Worm (Caenorhabditis elegans) whole organism, early embryonic: ENCODE data around the gene nucl-1.

Experiments
- B0310.2 ChIP-seq: sonication (generic microtip); optimal IDR thresholded peaks from 2 replicates; lab custom pipeline; 2016; ENCODE audit warnings: mild to moderate bottlenecking, missing genetic modification characterization, missing compliant biosample characterization
- F13C5.2 ChIP-seq: sonication (generic microtip); optimal IDR thresholded peaks from 2 replicates; lab custom pipeline; 2017; ENCODE audit warnings: mild to moderate bottlenecking, missing genetic modification characterization, inconsistent platforms, missing compliant biosample characterization
- aly-1 ChIP-seq: sonication (generic microtip); optimal IDR thresholded peaks from 2 replicates; lab custom pipeline; 2016; ENCODE audit warnings: missing genetic modification characterization, missing compliant biosample characterization
- ama-1 ChIP-seq: fragments of 150-350 bp; optimal IDR thresholded peaks from 2 replicates; lab custom pipeline; 2014
- ceh-13 ChIP-seq: fragments of 200-800 bp; sonication (Bioruptor generic); optimal IDR thresholded peaks from 2 replicates; lab custom pipeline; 2018; ENCODE audit warnings: mild to moderate bottlenecking, missing genetic modification characterization, missing compliant biosample characterization
- ceh-36 ChIP-seq: sonication (generic microtip); optimal IDR thresholded peaks from 2 replicates; lab custom pipeline; 2016; ENCODE audit warnings: missing genetic modification characterization, inconsistent platforms, missing compliant biosample characterization
- ets-7 ChIP-seq: sonication (generic microtip); optimal IDR thresholded peaks from 2 replicates; lab custom pipeline; 2016; ENCODE audit warnings: missing genotype, missing genetic modification characterization, missing compliant biosample characterization
- flt-1 ChIP-seq: fragments of 200-800 bp; sonication (Bioruptor generic); IDR thresholded peaks from 2 replicates; pipeline ENCODE4 v1.3.6; 2022; ENCODE audit warnings: missing genetic modification characterization, missing compliant biosample characterization
- hmbx-1 ChIP-seq: sonication (generic microtip); optimal IDR thresholded peaks from 2 replicates; lab custom pipeline; 2016; ENCODE audit warnings: mild to moderate bottlenecking, missing genetic modification characterization, missing compliant biosample characterization
- hmg-4 ChIP-seq: fragments of 200-800 bp; sonication (Bioruptor generic); optimal IDR thresholded peaks from 2 replicates; lab custom pipeline; 2018; ENCODE audit warnings: mild to moderate bottlenecking, missing genetic modification characterization, missing compliant biosample characterization
- hnd-1 ChIP-seq: sonication (generic microtip); optimal IDR thresholded peaks from 2 replicates; lab custom pipeline; 2016; ENCODE audit warnings: missing genetic modification characterization, missing compliant biosample characterization
- pes-1 ChIP-seq: fragments of 200-800 bp; sonication (Bioruptor generic); IDR thresholded peaks from 2 replicates; pipeline ENCODE4 v1.3.6; 2022; ENCODE audit warnings: missing genetic modification reagents, missing genetic modification characterization, missing compliant biosample characterization
- scrt-1 ChIP-seq: fragments of 200-800 bp; sonication (Bioruptor generic); IDR thresholded peaks from 2 replicates; pipeline ENCODE4 v1.3.6; 2022; ENCODE audit warnings: missing genetic modification characterization, missing compliant biosample characterization
- sea-1 ChIP-seq: fragments of 200-800 bp; sonication (Bioruptor generic); conservative IDR thresholded peaks from 2 replicates; pipeline ENCODE4 v1.3.6; 2022; ENCODE audit warnings: missing genetic modification characterization, missing compliant biosample characterization
- tbx-11 ChIP-seq: fragments of 200-800 bp; sonication (Bioruptor generic); IDR thresholded peaks from 2 replicates; pipeline ENCODE4 v1.3.6; 2022; ENCODE audit warnings: missing genetic modification characterization, missing compliant biosample characterization
- tbx-37 ChIP-seq: fragments of 200-800 bp; sonication (Bioruptor generic); conservative IDR thresholded peaks from 2 replicates; pipeline ENCODE4 v1.3.6; 2022; ENCODE audit warnings: missing genetic modification reagents, missing genetic modification characterization, missing compliant biosample characterization
- tra-4 ChIP-seq: sonication (generic microtip); optimal IDR thresholded peaks from 2 replicates; lab custom pipeline; 2017; ENCODE audit warnings: missing genetic modification characterization, missing compliant biosample characterization

nucl-1 gene

ce11 chrIV:8325667-8326066 lies 36.3 kb upstream of the nucl-1 start, which contains the start of gene F35H10.3:
Gene F35H10.3 (plus strand): TSS chrIV:8325967.
- TF ChIP-seq ama-1 (lab: Kevin White, UChicago) (no peak), aly-1 (tag; lab: Kevin White, UChicago) (no peak), ceh-36 (no peak), tbx-37 (GFP tag; lab: Robert Waterston, UW) (no peak)

DNA sequence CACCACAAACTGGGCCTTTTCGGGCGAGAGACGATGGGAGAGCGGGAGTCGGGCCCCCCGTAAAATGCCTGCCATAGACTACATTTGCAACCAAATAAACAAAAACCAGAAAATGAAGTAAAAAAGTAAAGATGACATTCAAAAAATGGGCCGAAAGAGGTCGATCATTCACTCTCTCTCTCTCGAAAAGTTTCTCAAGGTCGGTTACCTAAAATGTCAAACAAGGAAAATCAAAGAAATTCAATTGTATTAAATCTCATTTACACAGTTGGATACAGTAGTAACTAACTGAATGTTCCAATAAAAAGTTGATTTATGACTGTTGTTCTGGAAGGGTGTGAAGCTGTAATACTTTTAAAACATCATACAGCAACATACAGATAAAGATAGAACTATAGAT lies 29.5 kb upstream of the nucl-1 start:
- TF ChIP-seq tbx-37 (GFP tag; lab: Robert Waterston, UW) (no peak), aly-1 (tag; lab: Kevin White, UChicago) (no peak), ceh-36 (no peak), ets-7 (no peak), B0310.2 (tag; lab: Kevin White, UChicago) (no peak), tbx-11 (no peak), F13C5.2 (tag; lab: Kevin White, UChicago) (no peak), hmg-4 (GFP tag; lab: Kevin White, UChicago) (no peak), hmbx-1 (tag; lab: Kevin White, UChicago) (no peak), tra-4 (tag; lab: Kevin White, UChicago) (no peak), hnd-1 (tag; lab: Kevin White, UChicago) (no peak), pes-1 (GFP tag; lab: Robert Waterston, UW) (no peak), scrt-1 (GFP tag; lab: Robert Waterston, UW) (no peak), ceh-13 (GFP tag; lab: Kevin White, UChicago) (no peak), sea-1 (GFP tag; lab: Robert Waterston, UW) (no peak)

DNA sequence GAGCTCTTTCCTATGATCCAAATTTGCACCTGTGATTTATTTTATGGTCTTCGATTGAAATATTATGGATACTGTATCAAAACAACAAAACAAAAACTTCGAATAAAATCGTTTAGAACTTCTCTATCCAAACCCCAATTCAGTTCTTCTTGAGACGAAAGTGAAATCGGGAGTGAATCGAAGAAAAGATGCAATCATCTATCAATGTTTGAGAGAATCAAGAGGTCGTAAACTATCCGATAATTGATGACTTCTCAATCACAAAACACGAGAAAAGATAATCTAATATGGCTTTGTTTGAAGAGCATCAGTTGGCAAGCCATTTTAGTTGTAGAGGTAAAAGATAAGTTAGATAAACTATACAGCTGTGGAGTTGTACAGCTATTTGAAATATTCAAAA lies 28.5 kb upstream of the nucl-1 start:
- TF ChIP-seq tra-4 (tag; lab: Kevin White, UChicago): no peak
- TF ChIP-seq tbx-11: no peak
- TF ChIP-seq sea-1 (GFP tag; lab: Robert Waterston, UW): no peak
- no peak for TF ChIP-seq flt-1
- no peak for TF ChIP-seq ama-1 (lab: Kevin White, UChicago)
- TF ChIP-seq scrt-1 (GFP tag; lab: Robert Waterston, UW): no peak
- TF ChIP-seq B0310.2 (tag; lab: Kevin White, UChicago): no peak
- no peak for TF ChIP-seq ceh-13 (GFP tag; lab: Kevin White, UChicago)
- no peak for TF ChIP-seq ets-7
- no peak for TF ChIP-seq hmbx-1 (tag; lab: Kevin White, UChicago)
- no peak for TF ChIP-seq tbx-37 (GFP tag; lab: Robert Waterston, UW)
- no peak for TF ChIP-seq pes-1 (GFP tag; lab: Robert Waterston, UW)
- no peak for TF ChIP-seq hmg-4 (GFP tag; lab: Kevin White, UChicago)
- TF ChIP-seq ceh-36: no peak
- no peak for TF ChIP-seq hnd-1 (tag; lab: Kevin White, UChicago)
- no peak for TF ChIP-seq F13C5.2 (tag; lab: Kevin White, UChicago)
- TF ChIP-seq aly-1 (tag; lab: Kevin White, UChicago): no peak

DNA sequence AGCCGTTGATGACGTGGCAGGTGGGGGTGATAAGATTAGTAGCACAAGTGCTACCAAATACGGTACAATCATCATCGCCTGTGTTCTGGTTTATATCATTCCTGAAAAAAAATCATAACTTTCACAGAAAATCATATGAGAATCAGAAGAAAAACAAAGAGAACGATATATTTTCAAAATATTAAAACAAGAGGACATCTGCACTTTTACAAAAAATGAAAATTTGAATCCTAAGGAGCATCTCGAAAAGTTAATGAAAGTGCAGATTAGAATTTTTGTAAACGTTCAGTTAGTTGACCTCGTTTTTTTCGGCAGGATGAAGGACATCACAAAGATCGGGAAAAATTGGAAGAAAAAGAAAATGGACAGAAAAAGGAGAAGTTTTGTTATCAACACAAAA lies 23.5 kb upstream of the nucl-1 start, which contains the start of gene F35H10.10:
F35H10.10 (minus strand) TSS at position 101 of the 400 bp plus-strand sequence.
- no peak for TF ChIP-seq tra-4 (tag; lab: Kevin White, UChicago)
- TF ChIP-seq F13C5.2 (tag; lab: Kevin White, UChicago): no peak
- TF ChIP-seq hnd-1 (tag; lab: Kevin White, UChicago): no peak
- TF ChIP-seq ama-1 (lab: Kevin White, UChicago): no peak
- no peak for TF ChIP-seq ets-7
- no peak for TF ChIP-seq scrt-1 (GFP tag; lab: Robert Waterston, UW)
- TF ChIP-seq ceh-13 (GFP tag; lab: Kevin White, UChicago): no peak
- no peak for TF ChIP-seq hmg-4 (GFP tag; lab: Kevin White, UChicago)
- TF ChIP-seq tbx-11: no peak
- TF ChIP-seq flt-1: no peak

DNA sequence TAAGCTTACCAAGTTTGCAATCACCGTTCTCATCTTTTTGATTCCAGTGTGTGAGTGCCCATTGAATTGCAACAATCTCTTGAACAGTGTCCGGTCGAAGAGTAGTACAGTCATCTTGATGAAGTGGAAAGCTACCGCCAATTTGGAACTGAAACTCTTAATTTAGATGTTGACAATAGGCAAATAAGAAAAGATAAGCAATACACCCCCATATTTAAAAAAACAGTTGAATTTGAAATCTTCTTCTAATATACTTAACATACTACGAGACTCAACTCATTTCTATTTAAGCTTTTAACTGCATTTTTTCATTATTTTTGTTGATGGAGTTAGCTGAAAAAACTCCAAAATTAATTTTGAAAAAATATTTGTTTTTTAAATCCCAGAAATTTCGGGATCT lies 22.8 kb upstream of the nucl-1 start:
- no peak for TF ChIP-seq aly-1 (tag; lab: Kevin White, UChicago)
- no peak for TF ChIP-seq hmbx-1 (tag; lab: Kevin White, UChicago)
- TF ChIP-seq scrt-1 (GFP tag; lab: Robert Waterston, UW): no peak
- no peak for TF ChIP-seq hmg-4 (GFP tag; lab: Kevin White, UChicago)
- no peak for TF ChIP-seq ama-1 (lab: Kevin White, UChicago)
- no peak for TF ChIP-seq tbx-11
- no peak for TF ChIP-seq tra-4 (tag; lab: Kevin White, UChicago)
- no peak for TF ChIP-seq hnd-1 (tag; lab: Kevin White, UChicago)

DNA sequence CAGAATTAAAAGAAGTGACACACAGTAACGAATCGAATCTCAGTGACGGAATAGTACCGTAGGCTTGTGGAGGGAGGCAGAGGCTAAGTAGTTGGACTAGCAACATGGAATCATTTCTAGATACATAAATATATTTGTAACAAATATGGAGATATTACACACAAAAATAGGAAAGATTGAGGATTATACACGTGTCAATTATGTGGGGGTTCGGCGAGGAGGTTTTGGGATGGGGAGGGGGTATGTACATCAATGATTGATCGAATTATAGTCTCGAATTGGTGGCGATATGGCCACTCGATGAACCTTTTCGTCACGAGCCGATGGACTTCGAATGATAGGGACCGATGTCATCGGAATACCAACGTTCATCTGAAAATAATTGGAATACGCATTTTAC lies 18.1 kb upstream of the nucl-1 start:
- TF ChIP-seq flt-1 (no peak), B0310.2 (tag; lab: Kevin White, UChicago) (no peak), F13C5.2 (tag; lab: Kevin White, UChicago) (no peak), aly-1 (tag; lab: Kevin White, UChicago) (no peak), sea-1 (GFP tag; lab: Robert Waterston, UW) (no peak), ets-7 (no peak), tbx-37 (GFP tag; lab: Robert Waterston, UW) (no peak), pes-1 (GFP tag; lab: Robert Waterston, UW) (no peak), tbx-11 (no peak), hmg-4 (GFP tag; lab: Kevin White, UChicago) (no peak), ceh-36 (no peak)

- TF ChIP-seq hnd-1 (tag; lab: Kevin White, UChicago) (no peak), hmg-4 (GFP tag; lab: Kevin White, UChicago) (no peak), pes-1 (GFP tag; lab: Robert Waterston, UW) (no peak), aly-1 (tag; lab: Kevin White, UChicago) (no peak), hmbx-1 (tag; lab: Kevin White, UChicago) (no peak), B0310.2 (tag; lab: Kevin White, UChicago) (no peak), tbx-11 (no peak), scrt-1 (GFP tag; lab: Robert Waterston, UW) (no peak), ama-1 (lab: Kevin White, UChicago) (no peak), ceh-13 (GFP tag; lab: Kevin White, UChicago) (no peak)
Measured at ce11 chrIV:8303668-8304067, 14.3 kb upstream of the nucl-1 start, which contains the start of gene vha-5. Gene vha-5 (plus strand): TSS chrIV:8303968.
